Worm (Caenorhabditis elegans) whole organism, L4/young adult: ENCODE data around the gene ZC262.4.

Experiments
- W03F9.2 ChIP-seq: fragments of 150-350 bp; optimal IDR thresholded peaks from 2 replicates; lab custom pipeline; 2014; ENCODE audit warnings: missing biosample characterization, missing genetic modification characterization
- dao-5 ChIP-seq: sonication (generic microtip); optimal IDR thresholded peaks from 2 replicates; lab custom pipeline; 2016; ENCODE audit warnings: missing genotype, missing genetic modification characterization, moderate library complexity, missing compliant biosample characterization
- him-1 ChIP-seq: sonication (generic microtip); optimal IDR thresholded peaks from 2 replicates; lab custom pipeline; 2016; ENCODE audit warnings: missing genotype, missing genetic modification reagents, missing genetic modification characterization, missing compliant biosample characterization

Gene ZC262.4

ce11 chrIII:8312393-8312792, 21.9 kb downstream of the ZC262.4 start, which contains the start of gene F10E9.2:
Gene F10E9.2 (plus strand): TSS chrIII:8312693.
- TF ChIP-seq him-1 (tag; lab: Kevin White, UChicago) (no peak), W03F9.2 (tag; lab: Kevin White, UChicago) (no peak), dao-5 (no peak)

ce11 chrIII:8310239-8311057, 23.9 kb downstream of the ZC262.4 start, which contains the start of gene F10E9.3:
Gene F10E9.3 (plus strand): TSS chrIII:8311007.
- TF ChIP-seq him-1 (tag; lab: Kevin White, UChicago) (no peak), W03F9.2 (tag; lab: Kevin White, UChicago) (no peak), dao-5 (no peak)

DNA sequence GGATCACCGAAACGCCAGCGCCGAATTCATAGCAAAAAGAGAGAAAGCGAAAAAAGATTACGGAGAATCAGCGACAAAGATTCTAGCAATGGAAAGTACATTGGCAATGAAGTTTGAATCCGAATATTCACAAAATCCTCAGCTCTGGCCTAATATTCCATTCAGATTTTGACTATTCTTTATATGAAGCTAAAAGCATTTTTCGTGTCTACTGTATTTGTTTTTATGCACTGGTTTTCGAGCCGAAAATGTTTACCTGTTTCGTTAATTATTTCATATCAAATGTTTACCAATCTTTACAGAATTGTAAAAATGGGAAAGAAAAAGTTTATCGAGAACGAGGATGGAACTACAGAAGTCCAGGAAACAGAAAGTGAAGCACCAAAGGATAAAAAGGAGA, 26.1 kb downstream of the ZC262.4 start, which contains the start of gene F10E9.4:
TSS of gene F10E9.4 (plus strand) at position 301 of the 400 bp plus-strand sequence.
- TF ChIP-seq him-1 (tag; lab: Kevin White, UChicago) = no peak
- TF ChIP-seq W03F9.2 (tag; lab: Kevin White, UChicago) = no peak
- no peak for TF ChIP-seq dao-5

DNA sequence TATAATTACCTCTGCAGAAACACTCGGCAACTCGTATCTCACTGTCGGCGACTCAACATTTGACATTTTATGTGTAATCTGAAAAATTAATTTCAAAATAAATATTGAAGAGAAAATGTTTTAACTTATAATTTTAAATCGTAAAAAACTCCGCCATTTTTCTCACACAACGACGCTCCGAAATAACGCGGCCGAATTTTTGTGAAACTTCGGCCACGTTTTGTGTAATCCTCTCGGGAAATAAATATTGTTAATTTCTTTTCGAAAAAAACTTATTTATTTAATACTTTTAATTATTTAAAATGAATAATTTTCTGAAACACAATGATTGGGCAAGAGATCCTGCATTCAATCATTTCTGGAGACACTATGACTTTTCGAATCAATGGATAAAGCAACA, 27.0 kb downstream of the ZC262.4 start, which contains the start of the genes F10E9.7 and F10E9.5:
TSS of gene F10E9.7 (minus strand) at position 86 of the 400 bp plus-strand sequence.
TSS of gene F10E9.5 (plus strand) at position 237 of the 400 bp plus-strand sequence.
- TF ChIP-seq dao-5 = no peak
- TF ChIP-seq W03F9.2 (tag; lab: Kevin White, UChicago) = peak; percentile 96
- peak; percentile 65 for TF ChIP-seq him-1 (tag; lab: Kevin White, UChicago)

ce11 chrIII:8305816-8306215, 28.5 kb downstream of the ZC262.4 start:
- no peak for TF ChIP-seq him-1 (tag; lab: Kevin White, UChicago)
- no peak for TF ChIP-seq W03F9.2 (tag; lab: Kevin White, UChicago)
- TF ChIP-seq dao-5 = no peak

ce11 chrIII:8305304-8305703, 29.0 kb downstream of the ZC262.4 start:
- no peak for TF ChIP-seq dao-5
- TF ChIP-seq W03F9.2 (tag; lab: Kevin White, UChicago) = no peak
- TF ChIP-seq him-1 (tag; lab: Kevin White, UChicago) = no peak

ce11 chrIII:8303440-8303839, 30.9 kb downstream of the ZC262.4 start:
- TF ChIP-seq him-1 (tag; lab: Kevin White, UChicago) (no peak), dao-5 (no peak), W03F9.2 (tag; lab: Kevin White, UChicago) (no peak)

- TF ChIP-seq W03F9.2 (tag; lab: Kevin White, UChicago) (no peak), dao-5 (no peak), him-1 (tag; lab: Kevin White, UChicago) (no peak)
These were observed 33.4 kb downstream of the ZC262.4 start for ce11 chrIII:8300860-8301396.

ce11 chrIII:8299734-8300133, 34.6 kb downstream of the ZC262.4 start:
- TF ChIP-seq dao-5 (no peak), him-1 (tag; lab: Kevin White, UChicago) (no peak), W03F9.2 (tag; lab: Kevin White, UChicago) (no peak)

DNA sequence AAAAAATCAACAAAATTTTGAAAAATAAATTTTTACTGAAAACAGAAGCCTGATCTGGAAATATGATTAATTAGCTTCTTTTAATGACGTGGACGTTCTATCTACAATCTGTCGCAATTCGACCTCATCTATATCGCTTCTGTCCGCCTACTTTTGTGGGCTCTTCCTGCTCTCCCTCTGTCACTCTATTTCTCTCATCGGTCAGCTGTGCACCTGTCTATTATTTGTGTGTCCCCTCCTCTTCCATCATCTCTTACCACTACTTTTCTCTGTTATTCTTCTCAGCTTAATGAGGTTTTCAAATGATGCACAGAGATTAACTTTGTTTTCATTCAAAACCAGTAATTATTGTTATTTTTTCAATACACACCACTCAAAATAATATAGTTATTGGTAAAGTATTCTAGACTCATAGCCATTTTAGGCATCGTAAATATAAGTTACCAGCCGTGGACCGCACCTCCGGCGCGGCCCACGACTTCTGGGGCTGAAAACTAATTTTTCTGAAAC, 35.2 kb downstream of the ZC262.4 start:
- TF ChIP-seq him-1 (tag; lab: Kevin White, UChicago) = no peak

ce11 chrIII:8298216-8298920, 36.0 kb downstream of the ZC262.4 start:
- no peak for TF ChIP-seq dao-5
- TF ChIP-seq him-1 (tag; lab: Kevin White, UChicago) = no peak
- no peak for TF ChIP-seq W03F9.2 (tag; lab: Kevin White, UChicago)

ce11 chrIII:8293260-8293659, 41.1 kb downstream of the ZC262.4 start:
- TF ChIP-seq dao-5 (no peak), W03F9.2 (tag; lab: Kevin White, UChicago) (no peak), him-1 (tag; lab: Kevin White, UChicago) (no peak)

DNA sequence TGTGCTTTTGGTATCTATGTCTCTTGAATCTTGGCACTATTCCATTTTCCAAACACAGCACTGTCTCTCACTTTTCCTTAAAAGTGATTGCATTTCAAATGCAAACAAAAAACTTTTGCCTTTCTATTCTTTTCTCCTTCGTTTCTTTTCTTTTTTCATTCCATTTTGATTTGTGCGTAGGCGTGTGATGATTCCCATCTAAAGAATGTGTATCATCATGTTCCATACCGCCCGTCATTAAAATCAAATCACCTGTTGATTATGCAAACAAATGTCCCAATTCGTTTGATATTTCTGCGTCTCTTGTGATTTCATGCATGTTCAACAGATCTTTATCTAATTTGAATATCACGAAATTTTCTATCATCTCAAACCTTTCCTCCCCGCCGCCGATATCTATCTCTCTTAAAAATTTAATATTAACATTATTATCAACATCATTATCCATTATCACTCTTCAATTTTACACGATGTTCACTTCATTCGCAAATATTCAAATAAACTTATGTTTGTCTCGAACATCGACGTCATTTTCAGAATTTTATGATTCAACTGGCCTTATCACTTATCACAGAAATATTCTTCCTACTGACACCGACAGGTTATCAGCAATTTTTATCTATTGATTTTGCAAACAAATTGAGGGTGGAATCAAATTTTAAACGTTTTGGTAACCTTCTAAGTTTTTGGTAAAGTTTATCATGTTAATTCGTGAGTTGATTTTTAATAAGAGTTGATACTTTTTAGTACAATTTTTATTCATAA, 42.9 kb downstream of the ZC262.4 start:
- TF ChIP-seq him-1 (tag; lab: Kevin White, UChicago) (no peak), dao-5 (no peak), W03F9.2 (tag; lab: Kevin White, UChicago) (no peak)
